Worm (Caenorhabditis elegans): Measurements from ENCODE around the gene slt-1.

- TF ChIP-seq elt-3 (tag; optimal IDR thresholded peaks at IDR 0.05) (no peak), unc-62 (GFP tag; optimal IDR thresholded peaks at IDR 0.05) (no peak)
Measured at ce11 chrX:14680474-14680873, 6.3 kb downstream of the slt-1 start.
